Fruit fly (Drosophila melanogaster): ENCODE results near the gene CG3061.
A peak's percentile ranks its signal among the peaks of the same experiment; 100 is the strongest.

Gene CG3061

DNA sequence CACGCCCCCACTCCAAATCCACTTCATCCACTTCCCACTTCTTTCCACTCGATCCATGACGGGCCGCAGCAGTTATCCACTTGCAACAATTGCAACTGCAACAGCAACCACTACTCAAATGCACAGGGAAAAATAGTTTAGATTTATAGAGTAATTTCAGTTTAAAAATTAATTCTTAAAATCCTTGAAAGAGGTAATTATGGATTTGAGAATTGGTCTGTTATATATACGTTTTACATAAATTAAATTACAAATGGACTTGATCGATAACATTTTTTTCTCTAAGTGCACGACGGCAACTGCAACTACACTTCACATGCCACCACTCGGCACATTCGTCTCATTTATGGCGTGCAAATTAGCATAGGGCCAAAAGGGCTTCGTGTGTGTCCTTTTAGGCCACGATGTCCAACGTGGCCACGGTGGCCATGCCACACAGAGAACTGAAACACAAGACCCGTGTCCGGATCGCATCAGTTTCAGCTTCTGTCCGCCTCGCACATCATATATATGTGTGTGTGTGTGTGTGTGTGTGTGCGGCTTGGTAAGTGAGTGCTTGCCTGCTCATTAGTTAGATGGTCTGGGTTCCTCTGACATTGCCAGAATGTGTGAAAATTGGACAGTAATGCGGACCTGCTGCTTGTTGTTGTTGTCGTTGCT is 47.1 kb upstream of the CG3061 start (continued):
- TF ChIP-seq ATbp (GFP tag; optimal IDR thresholded peaks at IDR 0.05) (peak; percentile 43), CG16779 (GFP tag; IDR thresholded peaks at IDR 0.05) (no peak), HLH3B (GFP tag; IDR thresholded peaks at IDR 0.05) (peak; percentile 51; the same call in 1 of the 2 replicates), CG9437 (GFP tag; optimal IDR thresholded peaks at IDR 0.05) (peak; percentile 58), CG14441 (GFP tag; IDR thresholded peaks at IDR 0.05) (peak; percentile 58), lbe (GFP tag; optimal IDR thresholded peaks at IDR 0.05) (peak; percentile 1), wor (GFP tag; IDR thresholded peaks at IDR 0.05) (0 out of 2 replicates have a peak, but pooled peaks have one; percentile 31), sqz (GFP tag; optimal IDR thresholded peaks at IDR 0.05) (peak; percentile 21), dimm (GFP tag; IDR thresholded peaks at IDR 0.05) (no peak), CG17912 (GFP tag; optimal IDR thresholded peaks at IDR 0.05) (no peak), Nf-YA (GFP tag; IDR thresholded peaks at IDR 0.05) (no peak; the same call in 1 of the 2 replicates), CG4424 (GFP tag; optimal IDR thresholded peaks at IDR 0.05) (peak; percentile 81), CG9797 (GFP tag; optimal IDR thresholded peaks at IDR 0.05) (no peak), Gsc (GFP tag; IDR thresholded peaks at IDR 0.05) (no peak), CoRest (tag; optimal IDR thresholded peaks at IDR 0.05) (peak; percentile 73), CG14667 (GFP tag; IDR thresholded peaks at IDR 0.05) (peak; percentile 31; the same call in 1 of the 2 replicates), CG12942 (GFP tag; optimal IDR thresholded peaks at IDR 0.05) (peak; percentile 52), Hr3 (GFP tag; optimal IDR thresholded peaks at IDR 0.05) (peak; percentile 59), CG8944 (GFP tag; optimal IDR thresholded peaks at IDR 0.05) (peak; percentile 66), ato (GFP tag; IDR thresholded peaks at IDR 0.05; ENCODE audit: partially characterized antibody) (no peak), Dbx (GFP tag; IDR thresholded peaks at IDR 0.05) (no peak), CG15269 (tag; optimal IDR thresholded peaks at IDR 0.05) (peak; percentile 62), Stat92E (GFP tag; optimal IDR thresholded peaks at IDR 0.05) (no peak), CG11560 (tag; IDR thresholded peaks at IDR 0.05) (no peak), br (optimal IDR thresholded peaks at IDR 0.05) (no peak), oc (tag; optimal IDR thresholded peaks at IDR 0.05) (peak; percentile 54), Camta (GFP tag; optimal IDR thresholded peaks at IDR 0.05) (peak; percentile 71), CG17361 (GFP tag; IDR thresholded peaks at IDR 0.05) (peak; percentile 81), CG9727 (GFP tag; optimal IDR thresholded peaks at IDR 0.05) (peak; percentile 92), Ravus (GFP tag; IDR thresholded peaks at IDR 0.05) (no peak), CG12659 (GFP tag; optimal IDR thresholded peaks at IDR 0.05) (peak; percentile 19), Rx (GFP tag; IDR thresholded peaks at IDR 0.05) (0 out of 2 replicates have a peak, but pooled peaks have one; percentile 22), h (optimal IDR thresholded peaks at IDR 0.05) (no peak), Aef1 (GFP tag; IDR thresholded peaks at IDR 0.05) (peak; percentile 36; the same call in 2 of the 3 replicates), tin (GFP tag; optimal IDR thresholded peaks at IDR 0.05) (peak; percentile 75), Scr (GFP tag; IDR thresholded peaks at IDR 0.05; ENCODE audit: partially characterized antibody) (no peak), abd-A (tag; optimal IDR thresholded peaks at IDR 0.05) (no peak), Hey (tag; optimal IDR thresholded peaks at IDR 0.05) (no peak), CG31441 (GFP tag; IDR thresholded peaks at IDR 0.05) (peak; percentile 86), CG4820 (GFP tag; optimal IDR thresholded peaks at IDR 0.05) (peak; percentile 78), Trl (optimal IDR thresholded peaks at IDR 0.05) (no peak), Trl (GFP tag; optimal IDR thresholded peaks at IDR 0.05) (peak; percentile 64), CG12104 (GFP tag; optimal IDR thresholded peaks at IDR 0.05) (peak; percentile 68), CG16863 (GFP tag; optimal IDR thresholded peaks at IDR 0.05) (peak; percentile 39), CG11723 (GFP tag; optimal IDR thresholded peaks at IDR 0.05) (peak; percentile 36), slp2 (GFP tag; optimal IDR thresholded peaks at IDR 0.05) (peak; percentile 63), Atf6 (GFP tag; IDR thresholded peaks at IDR 0.05) (peak; percentile 48; the same call in 1 of the 2 replicates), sens (GFP tag) (peak; percentile 97), Poxn (GFP tag; IDR thresholded peaks at IDR 0.05) (no peak), CG31365 (tag; optimal IDR thresholded peaks at IDR 0.05) (no peak), CG8765 (GFP tag; IDR thresholded peaks at IDR 0.05) (peak; percentile 54; the same call in 1 of the 2 replicates)
